Worm (Caenorhabditis elegans) whole organism, midembryonic: ENCODE measurements around the gene atf-6.

Experiments used
- cog-1 ChIP-seq: sonication (generic microtip); optimal IDR thresholded peaks from 2 replicates; lab custom pipeline; 2016; ENCODE audit warnings: missing genetic modification characterization, missing compliant biosample characterization
- flt-1 ChIP-seq: fragments of 200-800 bp; sonication (Bioruptor generic); IDR thresholded peaks from 2 replicates; pipeline ENCODE4 v1.3.6; 2022; ENCODE audit warnings: missing genetic modification characterization, missing compliant biosample characterization
- klf-2 ChIP-seq: fragments of 200-800 bp; sonication (Bioruptor generic); conservative IDR thresholded peaks from 2 replicates; pipeline ENCODE4 v1.3.6; 2022; ENCODE audit warnings: missing genetic modification reagents, missing genetic modification characterization, missing compliant biosample characterization
- ztf-29 ChIP-seq: fragments of 200-800 bp; sonication (Bioruptor generic); IDR thresholded peaks from 2 replicates; pipeline ENCODE4 v1.3.6; 2022; ENCODE audit warnings: missing genetic modification reagents, missing genetic modification characterization, missing compliant biosample characterization

ce11 chrX:12484078-12484477 is 3.3 kb downstream of the atf-6 start:
- no peak for TF ChIP-seq flt-1 (GFP tag; lab: Robert Waterston, UW)
- TF ChIP-seq ztf-29 (GFP tag; lab: Robert Waterston, UW): no peak
- no peak for TF ChIP-seq klf-2
- TF ChIP-seq cog-1 (tag; lab: Kevin White, UChicago): no peak
